Fruit fly (Drosophila melanogaster): ENCODE measurements around the gene CG31140.

DNA sequence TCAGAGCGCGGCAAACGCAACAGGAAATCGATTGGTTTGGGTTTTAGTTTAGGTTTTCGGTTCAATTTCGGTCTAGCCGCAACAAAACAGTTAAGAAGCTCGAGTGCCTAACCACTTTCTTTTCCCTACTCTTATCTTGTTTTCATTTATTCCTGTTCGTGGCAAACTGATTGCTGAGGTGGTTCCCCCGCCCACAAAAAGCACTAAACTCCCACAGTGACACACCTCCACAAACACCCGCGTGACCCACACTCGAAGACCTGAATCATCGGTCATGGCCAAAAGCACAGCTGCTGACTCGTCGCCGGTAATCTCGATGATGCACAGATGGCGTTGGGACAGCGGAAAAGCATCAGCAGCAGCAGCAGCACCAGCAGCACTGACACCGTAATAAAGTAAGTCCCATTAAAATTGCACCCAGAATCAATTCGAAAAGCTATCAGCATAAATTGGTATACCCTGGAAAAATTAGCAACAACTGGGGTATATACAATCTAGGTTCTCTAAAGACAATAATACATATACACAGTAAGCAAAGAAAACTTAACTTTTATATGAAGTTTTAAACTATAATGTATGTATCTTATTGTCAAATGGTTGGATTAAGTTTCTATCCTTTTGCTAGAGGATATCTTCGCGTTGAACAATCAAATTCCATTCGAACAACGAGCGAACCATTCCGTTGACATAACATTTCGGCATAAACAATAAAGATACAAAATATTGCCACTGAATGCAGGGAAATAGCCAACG, 62.9 kb downstream of the CG31140 start:
- TF ChIP-seq CTCF (optimal IDR thresholded peaks at IDR 0.05) (no peak), CG8478 (optimal IDR thresholded peaks at IDR 0.05) (no peak)
